Fruit fly (Drosophila melanogaster) whole organism, adult: Measurements from ENCODE around the gene Osi2.

Experiments
- CG11617 ChIP-seq: fragments of 200-800 bp; sonication (Bioruptor generic); optimal IDR thresholded peaks from 2 replicates; lab custom pipeline; 2017; ENCODE audit warnings: mild to moderate bottlenecking, missing biosample characterization, missing genetic modification reagents, missing genetic modification characterization
- CG12768 ChIP-seq: fragments of 200-800 bp; sonication (Bioruptor generic); optimal IDR thresholded peaks from 2 replicates; lab custom pipeline; 2017; ENCODE audit warnings: missing biosample characterization, missing genetic modification characterization, mild to moderate bottlenecking, moderate library complexity, missing genetic modification reagents
- CG14711 ChIP-seq: fragments of 200-800 bp; sonication (Bioruptor generic); optimal IDR thresholded peaks from 2 replicates; lab custom pipeline; 2018; ENCODE audit warnings: missing biosample characterization, mild to moderate bottlenecking, missing genetic modification characterization, moderate library complexity
- CG1620 ChIP-seq: fragments of 200-800 bp; sonication (Bioruptor generic); optimal IDR thresholded peaks from 2 replicates; lab custom pipeline; 2016; ENCODE audit warnings: missing biosample characterization, missing genetic modification characterization
- CG33017 ChIP-seq: fragments of 200-800 bp; sonication (Bioruptor generic); optimal IDR thresholded peaks from 2 replicates; lab custom pipeline; 2018; ENCODE audit warnings: missing biosample characterization, mild to moderate bottlenecking, missing genetic modification characterization, moderate library complexity
- CG7101 ChIP-seq: fragments of 200-800 bp; sonication (Bioruptor generic); optimal IDR thresholded peaks from 2 replicates; lab custom pipeline; 2018; ENCODE audit warnings: missing biosample characterization, mild to moderate bottlenecking, missing genetic modification characterization, moderate library complexity

dm6 chr3R:6233104-6233503 lies 23.9 kb downstream of the Osi2 start:
- TF ChIP-seq CG7101 (tag; lab: Kevin White, UChicago) (no peak), CG14711 (tag; lab: Kevin White, UChicago) (no peak), CG12768 (no peak), CG11617 (GFP tag; lab: Kevin White, UChicago) (no peak), CG33017 (tag; lab: Kevin White, UChicago) (no peak), CG1620 (GFP tag; lab: Kevin White, UChicago) (no peak)
